Worm (Caenorhabditis elegans): Measurements from ENCODE around the gene imp-2.

ce11 chrIV:11146492-11146891 is 27.8 kb upstream of the imp-2 start:
- TF ChIP-seq ztf-23 (GFP tag; IDR thresholded peaks at IDR 0.05) (no peak), T22C8.4 (GFP tag; IDR thresholded peaks at IDR 0.05) (no peak), flt-1 (GFP tag; IDR thresholded peaks at IDR 0.05) (no peak), cog-1 (tag; optimal IDR thresholded peaks at IDR 0.05) (no peak), med-1 (GFP tag; optimal IDR thresholded peaks at IDR 0.05; ENCODE audit: insufficient read depth) (no peak), ref-1 (GFP tag; conservative IDR thresholded peaks at IDR 0.05) (no peak), klf-2 (GFP tag; conservative IDR thresholded peaks at IDR 0.05) (no peak)
